Worm (Caenorhabditis elegans): Measurements from ENCODE around the gene C55A6.11.

Gene C55A6.11

DNA sequence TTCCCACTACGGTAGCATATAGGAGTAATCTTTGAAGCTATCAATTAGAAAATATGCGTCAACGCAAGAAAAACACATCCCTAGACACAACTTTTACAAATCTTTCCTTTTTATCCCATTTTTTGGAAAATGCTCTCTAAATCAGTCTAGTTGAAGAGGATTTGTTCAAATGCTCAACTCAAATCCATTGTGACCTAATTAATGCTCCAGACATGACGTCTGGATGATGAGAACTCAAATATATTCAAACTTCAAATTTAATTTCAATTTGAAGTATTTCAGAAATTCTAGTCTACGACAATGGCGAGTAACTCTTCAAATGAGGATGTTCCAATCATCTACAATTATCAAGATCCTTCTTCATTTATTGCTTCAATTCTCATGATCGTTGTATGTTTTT lies 32.1 kb downstream of the C55A6.11 start, which contains the start of gene srx-85:
TSS of gene srx-85 (plus strand) at position 301 of the 400 bp plus-strand sequence.
- TF ChIP-seq nhr-21 (tag; optimal IDR thresholded peaks at IDR 0.05) (no peak), C34F6.9 (tag; optimal IDR thresholded peaks at IDR 0.05) (no peak), nhr-12 (tag; optimal IDR thresholded peaks at IDR 0.05) (no peak)

DNA sequence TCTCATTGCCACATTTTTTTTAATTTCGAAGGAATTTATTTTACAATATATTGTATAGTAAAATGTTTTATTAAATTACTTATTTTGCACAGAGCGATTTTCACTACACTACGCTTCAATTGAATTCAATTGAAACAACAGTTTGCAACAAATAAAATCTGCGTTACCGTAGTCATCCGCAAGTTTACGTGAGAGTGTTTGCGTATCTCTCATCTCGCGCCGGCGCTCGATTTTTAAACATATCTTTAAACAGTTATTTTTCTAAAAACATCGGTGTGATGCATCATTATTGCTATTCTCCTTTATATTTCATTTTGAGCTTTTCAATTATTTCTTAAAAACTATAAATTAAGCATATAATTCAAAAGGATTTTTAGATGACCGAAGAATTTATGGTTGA lies 33.9 kb downstream of the C55A6.11 start, which contains the start of gene duo-1:
TSS of gene duo-1 (plus strand) at position 371 of the 400 bp plus-strand sequence.
- TF ChIP-seq nhr-21 (tag; optimal IDR thresholded peaks at IDR 0.05), result no peak
- TF ChIP-seq lin-39 (tag; optimal IDR thresholded peaks at IDR 0.05), result no peak
- TF ChIP-seq ceh-16 (tag; optimal IDR thresholded peaks at IDR 0.05), result no peak
- TF ChIP-seq nhr-129 (tag; optimal IDR thresholded peaks at IDR 0.05), result no peak
- no peak for TF ChIP-seq skn-1 (tag; optimal IDR thresholded peaks at IDR 0.05)
- TF ChIP-seq unc-62 (GFP tag; optimal IDR thresholded peaks at IDR 0.05), result no peak
- TF ChIP-seq peb-1 (tag; optimal IDR thresholded peaks at IDR 0.05), result no peak
- TF ChIP-seq R02D3.7 (tag; optimal IDR thresholded peaks at IDR 0.05), result no peak
- no peak for TF ChIP-seq mab-5 (tag; optimal IDR thresholded peaks at IDR 0.05)
- TF ChIP-seq sma-3 (GFP tag; optimal IDR thresholded peaks at IDR 0.05), result no peak
- TF ChIP-seq lin-13 (GFP tag; optimal IDR thresholded peaks at IDR 0.05), result no peak
- TF ChIP-seq crh-2 (tag; optimal IDR thresholded peaks at IDR 0.05), result no peak
- TF ChIP-seq ceh-82 (tag; optimal IDR thresholded peaks at IDR 0.05), result no peak
- no peak for TF ChIP-seq mbf-1 (tag; optimal IDR thresholded peaks at IDR 0.05)
- TF ChIP-seq C34F6.9 (tag; optimal IDR thresholded peaks at IDR 0.05), result no peak
- no peak for TF ChIP-seq sma-9 (GFP tag; optimal IDR thresholded peaks at IDR 0.05)
- TF ChIP-seq sma-9 (tag; optimal IDR thresholded peaks at IDR 0.05), result no peak

DNA sequence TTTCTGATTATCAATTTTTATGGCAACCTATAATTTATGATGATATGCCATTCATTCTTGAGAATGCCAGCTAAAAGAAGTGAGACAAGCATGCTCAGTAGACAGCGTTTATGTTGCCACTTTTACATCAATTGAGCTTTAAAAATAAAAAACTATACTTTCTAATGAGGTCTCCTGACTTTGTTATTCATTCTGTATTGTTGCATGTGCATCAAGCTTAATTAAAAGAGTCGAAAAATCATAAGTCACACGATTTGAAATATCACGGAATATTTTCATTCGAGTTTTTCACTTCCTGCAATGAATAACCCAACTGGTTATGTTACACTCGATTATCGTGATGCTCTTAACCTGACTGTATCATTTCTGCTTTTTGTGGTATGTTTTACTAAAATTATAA lies 42.3 kb downstream of the C55A6.11 start, which contains the start of gene srx-86:
TSS of gene srx-86 (plus strand) at position 301 of the 400 bp plus-strand sequence.
- TF ChIP-seq unc-55 (GFP tag; optimal IDR thresholded peaks at IDR 0.05) (no peak), ztf-4 (tag; optimal IDR thresholded peaks at IDR 0.05) (no peak), lin-11 (tag; optimal IDR thresholded peaks at IDR 0.05) (no peak), lin-13 (GFP tag; optimal IDR thresholded peaks at IDR 0.05) (no peak), sma-3 (GFP tag; optimal IDR thresholded peaks at IDR 0.05) (no peak), ztf-1 (GFP tag; conservative IDR thresholded peaks at IDR 0.05) (no peak), ceh-16 (tag; optimal IDR thresholded peaks at IDR 0.05) (no peak), lsy-2 (tag; optimal IDR thresholded peaks at IDR 0.05) (no peak), ama-1 (optimal IDR thresholded peaks at IDR 0.05) (no peak), C34F6.9 (tag; optimal IDR thresholded peaks at IDR 0.05) (no peak), mab-5 (tag; optimal IDR thresholded peaks at IDR 0.05) (no peak), ZK546.5 (tag; optimal IDR thresholded peaks at IDR 0.05) (no peak), nhr-10 (tag; optimal IDR thresholded peaks at IDR 0.05) (no peak), nhr-129 (tag; optimal IDR thresholded peaks at IDR 0.05) (no peak)

DNA sequence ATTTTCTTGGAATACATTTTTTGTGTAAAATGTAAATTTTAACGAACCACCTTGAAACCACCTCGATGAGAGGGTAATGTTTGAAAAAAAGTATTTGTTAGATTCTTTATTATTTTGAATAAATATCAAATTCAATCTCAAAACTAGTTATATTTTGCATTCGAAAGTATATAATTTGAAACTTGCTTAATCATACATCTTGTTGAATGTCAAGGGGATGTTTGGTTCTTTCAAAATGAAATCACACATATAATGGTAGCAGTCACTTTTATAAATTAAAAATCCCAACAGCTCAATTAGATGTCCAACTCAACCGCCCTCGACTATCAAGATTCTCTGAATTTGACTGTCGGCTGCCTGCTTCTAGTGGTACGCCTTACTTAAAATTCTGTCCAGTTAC lies 44.3 kb downstream of the C55A6.11 start, which contains the start of gene srx-87:
TSS of gene srx-87 (plus strand) at position 301 of the 400 bp plus-strand sequence.
- no peak for TF ChIP-seq sma-9 (GFP tag; optimal IDR thresholded peaks at IDR 0.05)
- no peak for TF ChIP-seq sma-9 (tag; optimal IDR thresholded peaks at IDR 0.05)
- no peak for TF ChIP-seq ztf-11 (tag; optimal IDR thresholded peaks at IDR 0.05)
- no peak for TF ChIP-seq elt-1 (tag; optimal IDR thresholded peaks at IDR 0.05)
- TF ChIP-seq R02D3.7 (tag; optimal IDR thresholded peaks at IDR 0.05), result no peak
- no peak for TF ChIP-seq nhr-12 (tag; optimal IDR thresholded peaks at IDR 0.05)

DNA sequence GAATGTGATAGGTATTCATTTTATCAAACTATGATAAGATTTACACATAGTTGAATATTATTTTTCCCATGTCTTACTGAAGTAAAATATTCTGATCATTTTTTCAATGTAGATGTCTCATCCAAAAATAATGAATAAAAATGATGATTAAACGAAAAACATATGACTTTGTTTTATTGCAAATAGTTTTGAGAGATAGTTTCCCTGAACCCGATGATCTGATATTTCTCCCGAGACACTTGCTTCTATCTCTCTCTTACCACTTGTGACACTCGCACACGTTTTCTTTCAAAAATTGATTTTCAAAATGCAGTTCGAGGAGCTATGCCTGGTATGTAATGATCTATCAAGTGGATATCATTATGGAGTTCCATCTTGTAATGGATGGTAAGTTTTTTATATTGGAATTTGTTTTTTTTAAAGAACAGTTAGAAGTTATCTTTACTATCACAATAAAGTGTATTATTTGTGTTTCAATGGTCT lies 49.9 kb downstream of the C55A6.11 start, which contains the start of the genes nhr-101 and pms-2:
TSS of gene nhr-101 (plus strand) at position 308 of the 483 bp plus-strand sequence.
TSS of gene pms-2 (minus strand) at position 433 of the 483 bp plus-strand sequence.
- no peak for TF ChIP-seq dmd-4 (tag; optimal IDR thresholded peaks at IDR 0.05)
- TF ChIP-seq nhr-21 (tag; optimal IDR thresholded peaks at IDR 0.05), result peak; percentile 4
- TF ChIP-seq unc-62 (GFP tag; optimal IDR thresholded peaks at IDR 0.05), result no peak
- TF ChIP-seq nhr-129 (tag; optimal IDR thresholded peaks at IDR 0.05), result peak; percentile 41
- TF ChIP-seq ztf-4 (tag; optimal IDR thresholded peaks at IDR 0.05), result peak; percentile 1
- peak; percentile 6 for TF ChIP-seq fos-1 (tag; optimal IDR thresholded peaks at IDR 0.05)
- TF ChIP-seq sma-9 (GFP tag; optimal IDR thresholded peaks at IDR 0.05), result peak; percentile 42
- TF ChIP-seq sma-9 (tag; optimal IDR thresholded peaks at IDR 0.05), result no peak
